Fruit fly (Drosophila melanogaster) whole organism, embryonic: ENCODE data around the gene CG31743.

Experiments
- Abd-B ChIP-seq: fragments of 200-800 bp; sonication (Bioruptor generic); optimal IDR thresholded peaks from 2 replicates; lab custom pipeline; 2018; ENCODE audit warnings: missing biosample characterization, mild to moderate bottlenecking, missing genetic modification characterization, moderate library complexity
- CG10267 ChIP-seq: fragments of 200-800 bp; sonication (Bioruptor generic); optimal IDR thresholded peaks from 2 replicates; lab custom pipeline; 2018; ENCODE audit warnings: missing biosample characterization, mild to moderate bottlenecking, missing genetic modification characterization, moderate library complexity
- CG10366 ChIP-seq: fragments of 200-800 bp; sonication (Bioruptor generic); IDR thresholded peaks from 2 replicates; pipeline ENCODE4 v1.3.6; 2022; ENCODE audit warnings: missing biosample characterization, missing genetic modification characterization
- CG13624 ChIP-seq: fragments of 200-800 bp; sonication (Bioruptor generic); optimal IDR thresholded peaks from 2 replicates; lab custom pipeline; 2016; ENCODE audit warnings: missing biosample characterization, missing genetic modification characterization
- CG14441 ChIP-seq: fragments of 200-800 bp; sonication (Bioruptor generic); IDR thresholded peaks from 2 replicates; pipeline ENCODE4 v1.3.6; 2022; ENCODE audit warnings: missing biosample characterization, missing genetic modification characterization
- CG15269 ChIP-seq: fragments of 200-800 bp; sonication (Bioruptor generic); optimal IDR thresholded peaks from 2 replicates; lab custom pipeline; 2018; ENCODE audit warnings: missing biosample characterization, mild to moderate bottlenecking, missing genetic modification characterization, moderate library complexity
- CG17328 ChIP-seq: fragments of 200-800 bp; sonication (Bioruptor generic); IDR thresholded peaks from 2 replicates; pipeline ENCODE4 v1.3.6; 2022; ENCODE audit warnings: missing biosample characterization, missing genetic modification characterization
- CG2199 ChIP-seq: fragments of 200-800 bp; sonication (Bioruptor generic); IDR thresholded peaks from 3 replicates; pipeline ENCODE4 v1.3.6; 2022; ENCODE audit warnings: missing biosample characterization, missing genetic modification characterization
- CG32767 ChIP-seq: fragments of 200-800 bp; sonication (Bioruptor generic); IDR thresholded peaks from 2 replicates; pipeline ENCODE4 v1.3.6; 2022; ENCODE audit warnings: missing biosample characterization, missing genetic modification characterization
- CG34224 ChIP-seq: fragments of 200-800 bp; sonication (Bioruptor generic); IDR thresholded peaks from 3 replicates; pipeline ENCODE4 v1.3.6; 2022; ENCODE audit warnings: missing biosample characterization, missing genetic modification characterization; ENCODE audit not compliant: partially characterized antibody
- CG5180 ChIP-seq: fragments of 200-800 bp; sonication (Bioruptor generic); optimal IDR thresholded peaks from 3 replicates; lab custom pipeline; 2017; ENCODE audit warnings: missing biosample characterization, missing genetic modification characterization, mild to moderate bottlenecking, moderate library complexity, missing genetic modification reagents
- CG6254 ChIP-seq: fragments of 200-800 bp; sonication (Bioruptor generic); optimal IDR thresholded peaks from 3 replicates; lab custom pipeline; 2017; ENCODE audit warnings: mild to moderate bottlenecking, missing biosample characterization, missing genetic modification reagents, missing genetic modification characterization
- CG6689 ChIP-seq: fragments of 200-800 bp; sonication (Bioruptor generic); IDR thresholded peaks from 2 replicates; pipeline ENCODE4 v1.3.6; 2022; ENCODE audit warnings: missing biosample characterization, missing genetic modification characterization
- CG6854 ChIP-seq: fragments of 200-800 bp; sonication (Bioruptor generic); optimal IDR thresholded peaks from 3 replicates; lab custom pipeline; 2017; ENCODE audit warnings: missing biosample characterization, mild to moderate bottlenecking, missing genetic modification characterization
- CG7963 ChIP-seq: fragments of 200-800 bp; sonication (Bioruptor generic); IDR thresholded peaks from 3 replicates; pipeline ENCODE4 v1.3.6; 2022; ENCODE audit warnings: missing biosample characterization, missing genetic modification characterization; ENCODE audit not compliant: partially characterized antibody
- CG8944 ChIP-seq: fragments of 200-800 bp; sonication (Bioruptor generic); optimal IDR thresholded peaks from 3 replicates; lab custom pipeline; 2016; ENCODE audit warnings: missing biosample characterization, missing genetic modification characterization
- CG9876 ChIP-seq: fragments of 200-800 bp; sonication (Bioruptor generic); optimal IDR thresholded peaks from 2 replicates; lab custom pipeline; 2016; ENCODE audit warnings: missing biosample characterization, missing genetic modification characterization
- CTCF ChIP-seq: fragments of 200-800 bp; sonication (Bioruptor generic); optimal IDR thresholded peaks from 2 replicates; lab custom pipeline; 2017; ENCODE audit warnings: missing biosample characterization, mild to moderate bottlenecking, missing genetic modification characterization, moderate library complexity
- CoRest ChIP-seq: fragments of 200-800 bp; sonication (Bioruptor generic); optimal IDR thresholded peaks from 3 replicates; lab custom pipeline; 2018; ENCODE audit warnings: missing biosample characterization, mild to moderate bottlenecking, missing genetic modification characterization, moderate library complexity
- CrebB ChIP-seq: fragments of 200-800 bp; sonication (Bioruptor generic); optimal IDR thresholded peaks from 3 replicates; lab custom pipeline; 2018; ENCODE audit warnings: missing biosample characterization, mild to moderate bottlenecking, missing genetic modification characterization
- D19A ChIP-seq: fragments of 200-800 bp; optimal IDR thresholded peaks from 3 replicates; lab custom pipeline; 2019; ENCODE audit warnings: missing biosample characterization, mild to moderate bottlenecking, missing genetic modification characterization, moderate library complexity
- D19B ChIP-seq: fragments of 200-800 bp; sonication (Bioruptor generic); optimal IDR thresholded peaks from 2 replicates; lab custom pipeline; 2017; ENCODE audit warnings: missing biosample characterization, mild to moderate bottlenecking, missing genetic modification characterization
- Dip2 ChIP-seq: fragments of 200-800 bp; sonication (Bioruptor generic); IDR thresholded peaks from 2 replicates; pipeline ENCODE4 v1.3.6; 2022; ENCODE audit warnings: missing biosample characterization, missing genetic modification characterization
- Dp ChIP-seq: fragments of 200-800 bp; sonication (Bioruptor generic); optimal IDR thresholded peaks from 2 replicates; lab custom pipeline; 2018; ENCODE audit warnings: missing biosample characterization, mild to moderate bottlenecking, missing genetic modification characterization, moderate library complexity
- E2f2 ChIP-seq: fragments of 200-800 bp; sonication (Bioruptor generic); IDR thresholded peaks from 2 replicates; pipeline ENCODE4 v1.3.6; 2022; ENCODE audit warnings: missing biosample characterization, missing genetic modification characterization
- Gug ChIP-seq: fragments of 200-800 bp; sonication (Bioruptor generic); IDR thresholded peaks from 4 replicates; pipeline ENCODE4 v1.3.6; 2022; ENCODE audit warnings: missing biosample characterization, missing genetic modification characterization
- H2.0 ChIP-seq: fragments of 200-800 bp; sonication (Bioruptor generic); IDR thresholded peaks from 2 replicates; pipeline ENCODE4 v1.3.6; 2022; ENCODE audit warnings: missing biosample characterization, missing genetic modification characterization
- HLH3B ChIP-seq: fragments of 200-800 bp; sonication (Bioruptor generic); IDR thresholded peaks from 2 replicates; pipeline ENCODE4 v1.3.6; 2022; ENCODE audit warnings: missing biosample characterization, missing genetic modification characterization
- Hmr ChIP-seq: fragments of 200-800 bp; sonication (Bioruptor generic); optimal IDR thresholded peaks from 3 replicates; lab custom pipeline; 2017; ENCODE audit warnings: mild to moderate bottlenecking, missing biosample characterization, missing genetic modification reagents, missing genetic modification characterization
- Hr3 ChIP-seq: fragments of 200-800 bp; sonication (Bioruptor generic); optimal IDR thresholded peaks from 3 replicates; lab custom pipeline; 2016; ENCODE audit warnings: missing biosample characterization, missing genetic modification characterization
- Jarid2 ChIP-seq: fragments of 200-800 bp; sonication (Bioruptor generic); optimal IDR thresholded peaks from 3 replicates; lab custom pipeline; 2017; ENCODE audit warnings: mild to moderate bottlenecking, missing biosample characterization, missing genetic modification reagents, missing genetic modification characterization
- Meics ChIP-seq: fragments of 200-800 bp; sonication (Bioruptor generic); optimal IDR thresholded peaks from 2 replicates; lab custom pipeline; 2017; ENCODE audit warnings: missing biosample characterization, mild to moderate bottlenecking, missing genetic modification characterization
- Nf-YA ChIP-seq: fragments of 200-800 bp; sonication (Bioruptor generic); IDR thresholded peaks from 2 replicates; pipeline ENCODE4 v1.3.6; 2022; ENCODE audit warnings: missing biosample characterization, missing genetic modification characterization
- Oaz ChIP-seq: fragments of 200-800 bp; sonication (Bioruptor generic); IDR thresholded peaks from 2 replicates; pipeline ENCODE4 v1.3.6; 2022; ENCODE audit warnings: missing biosample characterization, missing genetic modification characterization
- Spps ChIP-seq: fragments of 200-800 bp; sonication (Bioruptor generic); optimal IDR thresholded peaks from 2 replicates; lab custom pipeline; 2018; ENCODE audit warnings: missing biosample characterization, mild to moderate bottlenecking, missing genetic modification characterization
- Sry-δ ChIP-seq: fragments of 200-800 bp; sonication (Bioruptor generic); optimal IDR thresholded peaks from 2 replicates; lab custom pipeline; 2016; ENCODE audit warnings: missing biosample characterization, missing genetic modification characterization
- Vsx1 ChIP-seq: fragments of 200-800 bp; sonication (Bioruptor generic); optimal IDR thresholded peaks from 2 replicates; lab custom pipeline; 2017; ENCODE audit warnings: missing biosample characterization, mild to moderate bottlenecking, missing genetic modification characterization, missing genetic modification reagents
- Xrp1 ChIP-seq: fragments of 200-800 bp; sonication (Bioruptor generic); IDR thresholded peaks from 2 replicates; pipeline ENCODE4 v1.3.6; 2022; ENCODE audit warnings: missing biosample characterization, missing genetic modification characterization
- ase ChIP-seq: fragments of 200-800 bp; sonication (Bioruptor generic); IDR thresholded peaks from 3 replicates; pipeline ENCODE4 v1.3.6; 2022; ENCODE audit warnings: missing biosample characterization, missing genetic modification characterization
- chn ChIP-seq: fragments of 200-800 bp; sonication (Bioruptor generic); optimal IDR thresholded peaks from 2 replicates; lab custom pipeline; 2016; ENCODE audit warnings: missing biosample characterization, missing genetic modification characterization
- crol ChIP-seq: fragments of 200-800 bp; sonication (Bioruptor generic); IDR thresholded peaks from 2 replicates; pipeline ENCODE4 v1.3.6; 2022; ENCODE audit warnings: missing biosample characterization, missing genetic modification characterization
- fd64A ChIP-seq: fragments of 200-800 bp; sonication (Bioruptor generic); optimal IDR thresholded peaks from 3 replicates; lab custom pipeline; 2018; ENCODE audit warnings: missing biosample characterization, mild to moderate bottlenecking, missing genetic modification characterization
- grau ChIP-seq: fragments of 200-800 bp; optimal IDR thresholded peaks from 3 replicates; lab custom pipeline; 2019; ENCODE audit warnings: missing biosample characterization, mild to moderate bottlenecking, missing genetic modification characterization, moderate library complexity
- grn ChIP-seq: fragments of 200-800 bp; sonication (Bioruptor generic); optimal IDR thresholded peaks from 3 replicates; lab custom pipeline; 2017; ENCODE audit warnings: missing biosample characterization, missing genetic modification characterization
- lmd ChIP-seq: fragments of 200-800 bp; sonication (Bioruptor generic); IDR thresholded peaks from 2 replicates; pipeline ENCODE4 v1.3.6; 2022; ENCODE audit warnings: missing biosample characterization, missing genetic modification characterization
- pita ChIP-seq: fragments of 200-800 bp; sonication (Bioruptor generic); optimal IDR thresholded peaks from 2 replicates; lab custom pipeline; 2017; ENCODE audit warnings: missing biosample characterization, mild to moderate bottlenecking, missing genetic modification characterization
- shn ChIP-seq: fragments of 200-800 bp; sonication (Bioruptor generic); optimal IDR thresholded peaks from 3 replicates; lab custom pipeline; 2016; ENCODE audit warnings: missing biosample characterization, missing genetic modification characterization
- so ChIP-seq: fragments of 200-800 bp; sonication (Bioruptor generic); IDR thresholded peaks from 3 replicates; pipeline ENCODE4 v1.3.6; 2022; ENCODE audit warnings: missing biosample characterization, missing genetic modification characterization
- ssp ChIP-seq: fragments of 200-800 bp; sonication (Bioruptor generic); IDR thresholded peaks from 2 replicates; pipeline ENCODE4 v1.3.6; 2022; ENCODE audit warnings: missing biosample characterization, missing genetic modification characterization
- trh ChIP-seq: fragments of 200-800 bp; sonication (Bioruptor generic); optimal IDR thresholded peaks from 2 replicates; lab custom pipeline; 2016; ENCODE audit warnings: missing biosample characterization, missing genetic modification characterization
- tup ChIP-seq: fragments of 200-800 bp; sonication (Bioruptor generic); optimal IDR thresholded peaks from 2 replicates; lab custom pipeline; 2016; ENCODE audit warnings: missing biosample characterization, mild to moderate bottlenecking, missing genetic modification characterization, moderate library complexity
- twi ChIP-seq: fragments of 200-800 bp; optimal IDR thresholded peaks from 2 replicates; lab custom pipeline; 2019; ENCODE audit warnings: missing biosample characterization, mild to moderate bottlenecking, missing genetic modification characterization, moderate library complexity
- vfl ChIP-seq: fragments of 200-800 bp; sonication (Bioruptor generic); optimal IDR thresholded peaks from 2 replicates; lab custom pipeline; 2016; ENCODE audit warnings: missing biosample characterization, missing genetic modification characterization

The CG31743 gene

dm6 chr2L:16858466-16859007, 20.8 kb upstream of the CG31743 start, which contains the start of gene CG31809 (continued):
- TF ChIP-seq Gug (GFP tag; lab: Robert Waterston, UW) (no peak), CG6689 (GFP tag; lab: Robert Waterston, UW) (no peak), Nf-YA (GFP tag; lab: Robert Waterston, UW) (no peak), grn (GFP tag; lab: Kevin White, UChicago) (no peak), twi (tag; lab: Kevin White, UChicago) (no peak), Vsx1 (GFP tag; lab: Kevin White, UChicago) (no peak), chn (GFP tag; lab: Kevin White, UChicago) (no peak), CG10267 (no peak), tup (GFP tag; lab: Kevin White, UChicago) (no peak), grau (no peak), Hr3 (GFP tag; lab: Kevin White, UChicago) (no peak), Dip2 (GFP tag; lab: Robert Waterston, UW) (no peak), Dp (GFP tag; lab: Kevin White, UChicago) (no peak), Sry-δ (GFP tag; lab: Kevin White, UChicago) (no peak), shn (GFP tag; lab: Kevin White, UChicago) (no peak), Xrp1 (GFP tag; lab: Robert Waterston, UW) (peak; percentile 22; the same call in 1 of the 2 replicates), CG34224 (GFP tag; lab: Robert Waterston, UW) (no peak; the same call in 2 of the 3 replicates), CG10366 (GFP tag; lab: Robert Waterston, UW) (peak; percentile 7; the same call in 1 of the 2 replicates), CG32767 (no peak), CoRest (tag; lab: Kevin White, UChicago) (no peak), CG6254 (peak; percentile 47), Abd-B (GFP tag; lab: Kevin White, UChicago) (no peak), ssp (GFP tag; lab: Robert Waterston, UW) (no peak), trh (GFP tag; lab: Kevin White, UChicago) (no peak), CrebB (no peak), CG14441 (GFP tag; lab: Robert Waterston, UW) (no peak), Meics (GFP tag; lab: Kevin White, UChicago) (peak; percentile 23), ase (GFP tag; lab: Robert Waterston, UW) (no peak), so (no peak), fd64A (no peak), lmd (GFP tag; lab: Robert Waterston, UW) (no peak), Jarid2 (GFP tag; lab: Kevin White, UChicago) (no peak), CG15269 (tag; lab: Kevin White, UChicago) (no peak), H2.0 (GFP tag; lab: Robert Waterston, UW) (no peak), CG8944 (GFP tag; lab: Kevin White, UChicago) (no peak), Hmr (no peak), CG13624 (GFP tag; lab: Kevin White, UChicago) (no peak), CG7963 (GFP tag; lab: Robert Waterston, UW) (no peak), Spps (tag; lab: Kevin White, UChicago) (no peak), crol (GFP tag; lab: Robert Waterston, UW) (no peak), CTCF (no peak), CG5180 (GFP tag; lab: Kevin White, UChicago) (no peak), CG2199 (GFP tag; lab: Robert Waterston, UW) (peak; percentile 66; the same call in 2 of the 3 replicates), D19B (GFP tag; lab: Kevin White, UChicago) (no peak), pita (GFP tag; lab: Kevin White, UChicago) (no peak), vfl (GFP tag; lab: Kevin White, UChicago) (no peak), CG6854 (GFP tag; lab: Kevin White, UChicago) (no peak), Oaz (GFP tag; lab: Robert Waterston, UW) (no peak), CG9876 (no peak), CG17328 (GFP tag; lab: Robert Waterston, UW) (no peak), D19A (peak; percentile 13), HLH3B (GFP tag; lab: Robert Waterston, UW) (no peak), E2f2 (GFP tag; lab: Robert Waterston, UW) (no peak)
